Worm (Caenorhabditis elegans): ENCODE measurements around the gene C25E10.4.

DNA sequence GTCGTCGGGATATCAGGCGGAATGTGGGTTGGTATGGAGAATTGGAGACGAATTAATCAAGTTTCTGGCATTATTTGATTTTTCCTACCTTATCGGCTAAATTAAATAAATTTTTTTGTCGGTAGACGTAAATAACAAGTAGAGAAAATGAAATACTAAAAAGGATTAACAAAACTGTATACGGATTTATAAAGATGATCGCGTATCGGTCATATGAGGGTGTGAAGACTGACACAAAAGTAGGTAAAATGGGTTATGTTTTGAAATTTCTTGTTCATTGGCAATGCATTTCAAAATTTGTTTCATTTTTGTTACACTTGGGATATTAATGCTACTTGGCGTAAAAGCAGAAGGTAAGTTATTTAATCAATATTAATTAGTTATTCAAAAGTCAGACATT lies 26.1 kb downstream of the C25E10.4 start, which contains the start of the genes C25E10.16 and C25E10.13:
- no peak for TF ChIP-seq aly-1 (tag; optimal IDR thresholded peaks at IDR 0.05)
- no peak for TF ChIP-seq ama-1 (optimal IDR thresholded peaks at IDR 0.05)
- no peak for TF ChIP-seq tbx-11 (GFP tag; IDR thresholded peaks at IDR 0.05)
- TF ChIP-seq hmbx-1 (tag; optimal IDR thresholded peaks at IDR 0.05) = no peak
- TF ChIP-seq ets-7 (tag; optimal IDR thresholded peaks at IDR 0.05) = no peak
- no peak for TF ChIP-seq hnd-1 (tag; optimal IDR thresholded peaks at IDR 0.05)
- no peak for TF ChIP-seq tbx-37 (GFP tag; conservative IDR thresholded peaks at IDR 0.05)
